Fruit fly (Drosophila melanogaster) whole organism, wandering third instar larva: ENCODE results near the gene CG10347.

Experiments used
- Abd-B ChIP-seq: fragments of >200 bp; optimal IDR thresholded peaks from 2 replicates; lab custom pipeline; 2017; ENCODE audit warnings: missing biosample characterization, missing genetic modification characterization
- CG32264 ChIP-seq: fragments of 200-800 bp; sonication (Bioruptor generic); optimal IDR thresholded peaks from 2 replicates; lab custom pipeline; 2016; ENCODE audit warnings: missing biosample characterization, missing genetic modification characterization
- CG9705 ChIP-seq: fragments of 200-800 bp; sonication (Bioruptor generic); optimal IDR thresholded peaks from 2 replicates; lab custom pipeline; 2018; ENCODE audit warnings: missing biosample characterization, mild to moderate bottlenecking, missing genetic modification characterization
- CrebA ChIP-seq: fragments of 200-800 bp; sonication (Bioruptor generic); optimal IDR thresholded peaks from 2 replicates; lab custom pipeline; 2016; ENCODE audit warnings: missing biosample characterization, mild to moderate bottlenecking, missing genetic modification characterization, borderline replicate concordance
- Dfd ChIP-seq: fragments of >200 bp; optimal IDR thresholded peaks from 2 replicates; lab custom pipeline; 2017; ENCODE audit warnings: missing biosample characterization, missing genetic modification characterization
- Dif ChIP-seq: fragments of 200-275, 200-300 bp; sonication (Bioruptor generic); optimal IDR thresholded peaks from 2 replicates; lab custom pipeline; 2018; ENCODE audit warnings: missing biosample characterization, missing genetic modification characterization; ENCODE audit not compliant: partially characterized antibody
- GATAd ChIP-seq: sonication (Bioruptor generic); optimal IDR thresholded peaks from 2 replicates; lab custom pipeline; 2016; ENCODE audit warnings: missing biosample characterization, missing genetic modification characterization
- HLH106 ChIP-seq: fragments of 200-800 bp; optimal IDR thresholded peaks from 3 replicates; lab custom pipeline; 2019; ENCODE audit warnings: missing biosample characterization, mild to moderate bottlenecking, missing genetic modification characterization, moderate library complexity
- Hnf4 ChIP-seq: fragments of 200-800 bp; sonication (Bioruptor generic); optimal IDR thresholded peaks from 2 replicates; lab custom pipeline; 2016; ENCODE audit warnings: missing biosample characterization, mild to moderate bottlenecking, missing genetic modification characterization
- Hr78 ChIP-seq: fragments of >200 bp; optimal IDR thresholded peaks from 2 replicates; lab custom pipeline; 2017; ENCODE audit warnings: missing biosample characterization, missing genetic modification characterization
- Hr83 ChIP-seq: fragments of 200-300 bp; sonication (Bioruptor generic); optimal IDR thresholded peaks from 2 replicates; lab custom pipeline; 2016; ENCODE audit warnings: missing biosample characterization, mild to moderate bottlenecking, missing genetic modification characterization, moderate library complexity; ENCODE audit not compliant: poor library complexity, severe bottlenecking
- Jra ChIP-seq: sonication (Bioruptor generic); optimal IDR thresholded peaks from 2 replicates; lab custom pipeline; 2016; ENCODE audit warnings: missing biosample characterization, missing genetic modification characterization
- Mio ChIP-seq: sonication (Bioruptor generic); optimal IDR thresholded peaks from 2 replicates; lab custom pipeline; 2016; ENCODE audit warnings: missing biosample characterization, missing genetic modification characterization
- Myc ChIP-seq: fragments of >200 bp; optimal IDR thresholded peaks from 2 replicates; lab custom pipeline; 2017
- N ChIP-seq: fragments of >200 bp; optimal IDR thresholded peaks from 2 replicates; lab custom pipeline; 2018; ENCODE audit warnings: missing biosample characterization, missing external identifiers, missing genetic modification characterization
- OdsH ChIP-seq: fragments of 200-800 bp; sonication (Bioruptor generic); optimal IDR thresholded peaks from 2 replicates; lab custom pipeline; 2016; ENCODE audit warnings: missing biosample characterization, mild to moderate bottlenecking, missing genetic modification characterization
- Rel ChIP-seq, 2 experiments: fragments of 200-800 bp; sonication (Bioruptor generic) in 1 of 2; optimal IDR thresholded peaks; 2 replicates in 1 of 2; 3 replicates in 1 of 2; lab custom pipeline; 2016 to 2019; ENCODE audit warnings: mild to moderate bottlenecking in 2 of 2, missing biosample characterization in 2 of 2, missing genetic modification characterization in 2 of 2, moderate library complexity in 1 of 2
- Sp1 ChIP-seq: fragments of 200-800 bp; sonication (Bioruptor generic); optimal IDR thresholded peaks from 3 replicates; lab custom pipeline; 2019; ENCODE audit warnings: missing biosample characterization, mild to moderate bottlenecking, missing genetic modification characterization, moderate library complexity
- Vsx2 ChIP-seq: fragments of 200-300, 225-300 bp; sonication (Bioruptor generic); optimal IDR thresholded peaks from 2 replicates; lab custom pipeline; 2018; ENCODE audit warnings: missing biosample characterization, missing genetic modification characterization; ENCODE audit not compliant: partially characterized antibody
- br ChIP-seq: fragments of 200-800 bp; sonication (Bioruptor generic); optimal IDR thresholded peaks from 2 replicates; lab custom pipeline; 2016; ENCODE audit warnings: missing biosample characterization, missing genetic modification characterization
- brk ChIP-seq: fragments of 200-800 bp; sonication (Bioruptor generic); optimal IDR thresholded peaks from 2 replicates; lab custom pipeline; 2016; ENCODE audit warnings: missing biosample characterization, mild to moderate bottlenecking, missing genetic modification characterization
- dl ChIP-seq, 2 experiments: fragments of 175-275, 200-275 bp in 1 of 2; fragments of 200-275 bp in 1 of 2; sonication (Bioruptor generic); optimal IDR thresholded peaks; lab custom pipeline; 2018; ENCODE audit warnings: mild to moderate bottlenecking in 2 of 2, missing biosample characterization in 2 of 2, missing genetic modification characterization in 2 of 2, moderate library complexity in 2 of 2; ENCODE audit not compliant: partially characterized antibody in 2 of 2, insufficient read depth in 1 of 2
- dmrt93B ChIP-seq: fragments of 200-800 bp; sonication (Bioruptor generic); optimal IDR thresholded peaks from 2 replicates; lab custom pipeline; 2018; ENCODE audit warnings: missing biosample characterization, mild to moderate bottlenecking, missing genetic modification characterization
- dsf ChIP-seq: sonication (Bioruptor generic); optimal IDR thresholded peaks from 2 replicates; lab custom pipeline; 2016; ENCODE audit warnings: missing biosample characterization, missing genetic modification characterization, borderline replicate concordance
- ey ChIP-seq: fragments of 200-800 bp; sonication (Bioruptor generic); optimal IDR thresholded peaks from 2 replicates; lab custom pipeline; 2016; ENCODE audit warnings: missing biosample characterization, missing genetic modification characterization
- foxo ChIP-seq, 2 experiments: fragments of 200-800 bp; sonication (Bioruptor generic); optimal IDR thresholded peaks; 2 replicates in 1 of 2; 3 replicates in 1 of 2; lab custom pipeline; 2016 to 2017; ENCODE audit warnings: missing biosample characterization in 2 of 2, missing genetic modification characterization in 2 of 2
- fru ChIP-seq: fragments of 200-800 bp; sonication (Bioruptor generic); optimal IDR thresholded peaks from 3 replicates; lab custom pipeline; 2016; ENCODE audit warnings: missing biosample characterization, mild to moderate bottlenecking, missing genetic modification characterization
- h ChIP-seq: fragments of 200-800 bp; sonication (Bioruptor generic); optimal IDR thresholded peaks from 3 replicates; lab custom pipeline; 2016; ENCODE audit warnings: missing biosample characterization, mild to moderate bottlenecking, missing genetic modification characterization
- jim ChIP-seq: fragments of 175-275, 200-325 bp; sonication (Bioruptor generic); optimal IDR thresholded peaks from 2 replicates; lab custom pipeline; 2016; ENCODE audit warnings: missing biosample characterization, mild to moderate bottlenecking, missing genetic modification characterization
- lola ChIP-seq: fragments of >200 bp; optimal IDR thresholded peaks from 2 replicates; lab custom pipeline; 2017; ENCODE audit warnings: missing biosample characterization, missing genetic modification characterization
- pan ChIP-seq: fragments of >200 bp; optimal IDR thresholded peaks from 2 replicates; lab custom pipeline; 2017
- psq ChIP-seq: fragments of 200-800 bp; sonication (Bioruptor generic); optimal IDR thresholded peaks from 3 replicates; lab custom pipeline; 2017; ENCODE audit warnings: missing biosample characterization, mild to moderate bottlenecking, missing genetic modification characterization, moderate library complexity
- rgr ChIP-seq: fragments of 200-800 bp; sonication (Bioruptor generic); optimal IDR thresholded peaks from 3 replicates; lab custom pipeline; 2016; ENCODE audit warnings: missing biosample characterization, mild to moderate bottlenecking, missing genetic modification characterization
- sage ChIP-seq: fragments of 200-800 bp; sonication (Bioruptor generic); optimal IDR thresholded peaks from 2 replicates; lab custom pipeline; 2016; ENCODE audit warnings: missing biosample characterization, mild to moderate bottlenecking, missing genetic modification characterization
- sv ChIP-seq: fragments of 200-800 bp; sonication (Bioruptor generic); optimal IDR thresholded peaks from 3 replicates; lab custom pipeline; 2016; ENCODE audit warnings: missing biosample characterization, missing genetic modification characterization
- tai ChIP-seq: sonication (Bioruptor generic); optimal IDR thresholded peaks from 2 replicates; lab custom pipeline; 2016; ENCODE audit warnings: missing biosample characterization, missing genetic modification characterization
- usp ChIP-seq: fragments of >200 bp; optimal IDR thresholded peaks from 2 replicates; lab custom pipeline; 2017; ENCODE audit warnings: missing biosample characterization, missing genetic modification characterization
- woc ChIP-seq: sonication (Bioruptor generic); optimal IDR thresholded peaks from 2 replicates; lab custom pipeline; 2016; ENCODE audit warnings: missing biosample characterization, mild to moderate bottlenecking, missing genetic modification characterization

Gene CG10347

DNA sequence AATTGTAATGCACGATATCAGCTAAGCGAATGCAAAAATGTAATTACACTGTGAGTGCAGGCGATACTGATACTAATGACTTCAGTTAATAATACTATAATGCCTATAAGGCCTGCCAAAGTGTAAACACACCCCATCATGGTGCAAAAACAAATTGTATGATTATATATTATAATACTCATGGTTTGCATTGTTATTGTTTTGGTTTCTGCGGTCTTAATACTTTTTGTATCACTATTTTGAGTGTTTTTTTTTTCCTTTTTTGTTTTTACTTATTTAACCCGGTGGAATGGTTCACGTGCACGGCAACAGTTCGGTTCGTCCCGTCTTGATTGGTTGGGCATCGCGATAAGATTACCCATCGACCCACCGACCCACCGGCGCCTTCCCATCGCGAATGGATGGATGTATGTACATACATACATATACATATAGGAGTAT is 41.0 kb downstream of the CG10347 start:
- no peak for TF ChIP-seq woc
- TF ChIP-seq lola (GFP tag; lab: Kevin White, UChicago), result no peak
- no peak for TF ChIP-seq Hnf4
- no peak for TF ChIP-seq usp
- TF ChIP-seq jim (GFP tag; lab: Kevin White, UChicago), result no peak

DNA sequence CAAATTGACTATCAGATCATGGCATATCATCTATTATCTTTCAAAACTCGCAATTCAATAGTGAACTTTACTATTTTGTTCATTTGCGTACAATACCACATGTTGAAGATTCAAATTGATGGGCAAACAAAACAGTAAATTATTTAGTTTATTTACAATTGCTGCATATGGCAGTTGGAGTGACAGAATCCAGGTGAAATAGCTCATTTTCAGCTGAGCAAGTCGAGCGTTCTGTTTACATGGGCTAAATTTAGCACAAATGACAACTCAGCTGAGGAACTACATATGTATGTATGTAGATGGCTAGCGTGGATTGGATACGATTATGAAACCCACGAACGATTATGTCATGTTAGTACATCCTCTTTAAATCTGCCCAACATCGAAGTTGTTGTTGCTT is 41.9 kb downstream of the CG10347 start:
- TF ChIP-seq dl (GFP tag; optimal IDR thresholded peaks at IDR 0.05; lab: Kevin White, UChicago; ENCODE audit: insufficient read depth in 1 of 2, partially characterized antibody in 2 of 2) (no peak), Hr78 (GFP tag; lab: Kevin White, UChicago) (no peak), N (GFP tag; lab: Kevin White, UChicago) (no peak), h (GFP tag; lab: Kevin White, UChicago) (peak; percentile 33), psq (GFP tag; lab: Kevin White, UChicago) (no peak), GATAd (GFP tag; lab: Kevin White, UChicago) (no peak), Sp1 (GFP tag; lab: Kevin White, UChicago) (peak; percentile 40), fru (GFP tag; lab: Kevin White, UChicago) (no peak), jim (GFP tag; lab: Kevin White, UChicago) (no peak), dsf (no peak), brk (no peak), rgr (GFP tag; lab: Kevin White, UChicago) (no peak), lola (GFP tag; lab: Kevin White, UChicago) (no peak), Jra (GFP tag; lab: Kevin White, UChicago) (no peak), Hr83 (GFP tag; lab: Kevin White, UChicago) (peak; percentile 31), Hnf4 (peak; percentile 36), HLH106 (tag; lab: Kevin White, UChicago) (no peak), Dif (GFP tag; lab: Kevin White, UChicago) (no peak), Dfd (GFP tag; lab: Kevin White, UChicago) (no peak)

DNA sequence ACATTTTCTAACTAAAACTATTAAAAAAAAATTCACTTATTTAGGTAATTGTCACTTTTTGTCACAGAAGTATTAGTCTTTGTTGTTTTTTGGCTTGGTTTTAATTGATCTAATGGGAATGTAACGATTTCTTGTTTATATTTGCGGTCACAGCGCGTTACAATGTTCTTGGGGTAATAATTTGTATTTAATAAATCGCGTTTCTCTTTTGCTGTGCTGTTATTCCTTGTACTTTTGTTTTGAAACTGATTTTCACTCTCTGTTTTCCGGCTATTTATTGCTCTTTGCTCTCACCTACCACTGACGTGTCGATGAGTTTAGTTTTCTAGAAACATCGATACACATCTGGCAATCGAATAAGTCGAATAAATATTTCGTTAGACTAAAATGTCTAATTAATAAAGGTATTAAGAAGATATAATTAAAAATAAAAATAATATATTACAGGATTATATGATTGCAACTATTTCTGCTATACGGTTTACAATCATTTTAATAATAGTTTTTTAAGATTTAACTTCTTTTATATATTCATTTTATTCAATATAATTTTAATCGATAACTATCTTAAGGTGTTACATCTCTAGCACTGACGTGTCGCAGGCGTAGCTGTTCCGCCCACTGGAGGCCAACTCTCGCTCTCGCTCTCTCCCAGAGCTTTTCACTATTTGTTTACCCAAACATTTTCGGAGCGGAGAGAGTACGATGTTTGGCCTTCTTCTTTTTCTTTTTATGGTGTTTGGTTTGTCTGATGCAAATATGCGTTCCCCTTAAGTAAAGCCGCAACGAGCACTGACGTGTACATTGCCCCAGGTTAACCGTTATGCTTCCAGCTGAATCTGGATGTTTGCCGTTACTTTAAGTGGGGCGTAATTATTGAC is 47.6 kb downstream of the CG10347 start, which contains the start of gene Hsc70-3:
Gene Hsc70-3 (minus strand): TSS at position 251 of the 881 bp plus-strand sequence.
- TF ChIP-seq OdsH (GFP tag; lab: Kevin White, UChicago) (peak; percentile 41), ey (no peak), Hr78 (GFP tag; lab: Kevin White, UChicago) (no peak), Abd-B (GFP tag; lab: Kevin White, UChicago) (no peak), h (GFP tag; lab: Kevin White, UChicago) (peak; percentile 13), tai (GFP tag; lab: Kevin White, UChicago) (no peak), Myc (lab: Kevin White, UChicago) (no peak), CrebA (GFP tag; lab: Kevin White, UChicago) (peak; percentile 72), br (GFP tag; lab: Kevin White, UChicago) (peak; percentile 22), Rel (GFP tag; optimal IDR thresholded peaks at IDR 0.05; lab: Kevin White, UChicago) (peak; percentile 5), Rel (tag; optimal IDR thresholded peaks at IDR 0.05; lab: Kevin White, UChicago) (peak; percentile 22), sage (GFP tag; lab: Kevin White, UChicago) (no peak), CG9705 (GFP tag; lab: Kevin White, UChicago) (no peak), Sp1 (GFP tag; lab: Kevin White, UChicago) (peak; percentile 46), foxo (GFP tag; optimal IDR thresholded peaks at IDR 0.05; lab: Kevin White, UChicago) (peak in 1 of 2 experiments; percentile 32), Mio (GFP tag; lab: Kevin White, UChicago) (no peak), Dfd (GFP tag; lab: Kevin White, UChicago) (no peak), usp (no peak), Vsx2 (GFP tag; lab: Kevin White, UChicago) (no peak), dsf (no peak), HLH106 (tag; lab: Kevin White, UChicago) (peak; percentile 52), dl (GFP tag; optimal IDR thresholded peaks at IDR 0.05; lab: Kevin White, UChicago; ENCODE audit: insufficient read depth in 1 of 2, partially characterized antibody in 2 of 2) (peak; percentile 58 to 78), CG32264 (GFP tag; lab: Kevin White, UChicago) (no peak), sv (no peak), brk (peak; percentile 24), Hnf4 (peak; percentile 61), jim (GFP tag; lab: Kevin White, UChicago) (no peak), dmrt93B (GFP tag; lab: Kevin White, UChicago) (no peak), pan (no peak), lola (GFP tag; lab: Kevin White, UChicago) (no peak), Jra (GFP tag; lab: Kevin White, UChicago) (no peak), woc (no peak), psq (GFP tag; lab: Kevin White, UChicago) (peak; percentile 56), GATAd (GFP tag; lab: Kevin White, UChicago) (no peak), Hr83 (GFP tag; lab: Kevin White, UChicago) (peak; percentile 41), N (GFP tag; lab: Kevin White, UChicago) (no peak), fru (GFP tag; lab: Kevin White, UChicago) (peak; percentile 17), Dif (GFP tag; lab: Kevin White, UChicago) (peak; percentile 93), rgr (GFP tag; lab: Kevin White, UChicago) (peak; percentile 26)
